Worm (Caenorhabditis elegans): ENCODE data around the gene str-160.

DNA sequence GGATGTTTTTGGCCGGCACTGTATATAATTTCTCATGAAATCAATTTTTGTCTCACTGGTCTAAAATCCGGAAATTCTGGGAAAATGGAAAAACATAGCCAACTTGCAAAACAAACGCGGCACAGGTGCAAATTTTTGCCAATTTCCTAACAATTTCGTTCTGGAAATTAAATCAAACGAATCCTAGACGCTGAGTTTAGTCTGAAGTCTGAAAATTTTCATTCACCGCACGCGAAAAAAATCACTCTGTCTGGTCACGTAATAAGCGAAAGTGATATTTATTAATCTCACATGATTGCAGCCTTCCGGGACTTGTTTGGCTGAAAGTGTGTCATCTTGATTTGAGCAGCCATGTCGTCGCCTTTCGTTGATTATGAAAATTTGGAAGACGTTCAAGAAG lies 17.8 kb upstream of the str-160 start, which contains the start of gene srw-103:
- TF ChIP-seq snpc-4 (tag; optimal IDR thresholded peaks at IDR 0.05) (no peak), fkh-10 (GFP tag; optimal IDR thresholded peaks at IDR 0.05) (no peak), nhr-23 (tag; optimal IDR thresholded peaks at IDR 0.05) (no peak)
